Fruit fly (Drosophila melanogaster): ENCODE measurements around the gene CG31957.

dm6 chr2L:3897529-3897928 lies 25.3 kb upstream of the CG31957 start:
- TF ChIP-seq CG13204 (GFP tag; optimal IDR thresholded peaks at IDR 0.05) (no peak), Ets98B (GFP tag; IDR thresholded peaks at IDR 0.05) (no peak), fd96Ca (GFP tag; IDR thresholded peaks at IDR 0.05) (no peak), Pif1B (GFP tag; optimal IDR thresholded peaks at IDR 0.05) (no peak)

All from whole organism, pupa.